Worm (Caenorhabditis elegans): ENCODE results near the gene frpr-8.

The frpr-8 gene

ce11 chrX:8660319-8660718 lies 37.3 kb upstream of the frpr-8 start, which contains the start of gene rig-1:
TSS of gene rig-1 (plus strand) at chrX:8660619.
- TF ChIP-seq unc-130 (tag; optimal IDR thresholded peaks at IDR 0.05) (no peak), sptf-1 (tag; optimal IDR thresholded peaks at IDR 0.05) (no peak), zag-1 (tag; optimal IDR thresholded peaks at IDR 0.05) (no peak), skn-1 (tag; optimal IDR thresholded peaks at IDR 0.05) (no peak), pqm-1 (tag; optimal IDR thresholded peaks at IDR 0.05) (no peak), fkh-8 (tag; optimal IDR thresholded peaks at IDR 0.05) (no peak), mef-2 (tag; optimal IDR thresholded peaks at IDR 0.05) (no peak), aha-1 (tag; optimal IDR thresholded peaks at IDR 0.05) (no peak), hlh-17 (GFP tag; optimal IDR thresholded peaks at IDR 0.05; ENCODE audit: borderline replicate concordance) (no peak), rnt-1 (tag; optimal IDR thresholded peaks at IDR 0.05) (no peak), tbx-2 (tag; optimal IDR thresholded peaks at IDR 0.05) (no peak), pag-3 (tag; optimal IDR thresholded peaks at IDR 0.05; ENCODE audit: borderline replicate concordance, insufficient read depth) (no peak), nhr-12 (tag; optimal IDR thresholded peaks at IDR 0.05) (no peak), fos-1 (tag; optimal IDR thresholded peaks at IDR 0.05) (no peak), nhr-84 (tag; optimal IDR thresholded peaks at IDR 0.05) (no peak), fkh-10 (GFP tag; optimal IDR thresholded peaks at IDR 0.05) (no peak)

DNA sequence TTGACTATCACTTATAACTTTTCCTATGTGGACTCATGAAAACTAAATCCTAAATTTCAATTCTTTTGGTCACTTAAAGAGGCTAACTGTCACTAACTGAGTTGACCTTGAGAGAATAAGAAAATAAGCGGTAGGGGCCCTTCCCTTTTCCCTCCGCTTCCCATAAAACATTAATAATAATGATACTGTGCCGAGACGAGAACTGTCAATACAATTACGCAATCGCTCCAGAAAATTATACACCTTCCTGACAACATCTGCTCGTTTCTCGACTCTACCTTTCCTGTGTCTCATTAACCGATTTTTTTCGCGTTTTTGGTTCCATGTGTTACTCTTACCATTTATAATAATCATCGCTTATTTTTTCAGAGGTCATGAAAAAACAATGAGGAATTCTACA lies 36.7 kb upstream of the frpr-8 start:
- TF ChIP-seq swsn-7 (tag; optimal IDR thresholded peaks at IDR 0.05) = no peak
- TF ChIP-seq nhr-47 (tag; optimal IDR thresholded peaks at IDR 0.05) = no peak
- no peak for TF ChIP-seq dpl-1 (GFP tag; optimal IDR thresholded peaks at IDR 0.05)
- no peak for TF ChIP-seq efl-1 (optimal IDR thresholded peaks at IDR 0.05)
- peak in 1 of 2 experiments; percentile 41 for TF ChIP-seq efl-1 (GFP tag; optimal IDR thresholded peaks at IDR 0.05 in 1 of 2)
- TF ChIP-seq lin-13 (GFP tag; optimal IDR thresholded peaks at IDR 0.05) = no peak
- TF ChIP-seq egl-13 (tag; optimal IDR thresholded peaks at IDR 0.05) = no peak
- no peak for TF ChIP-seq fkh-8 (tag; optimal IDR thresholded peaks at IDR 0.05)
- no peak for TF ChIP-seq ets-5 (GFP tag; IDR thresholded peaks at IDR 0.05)

DNA sequence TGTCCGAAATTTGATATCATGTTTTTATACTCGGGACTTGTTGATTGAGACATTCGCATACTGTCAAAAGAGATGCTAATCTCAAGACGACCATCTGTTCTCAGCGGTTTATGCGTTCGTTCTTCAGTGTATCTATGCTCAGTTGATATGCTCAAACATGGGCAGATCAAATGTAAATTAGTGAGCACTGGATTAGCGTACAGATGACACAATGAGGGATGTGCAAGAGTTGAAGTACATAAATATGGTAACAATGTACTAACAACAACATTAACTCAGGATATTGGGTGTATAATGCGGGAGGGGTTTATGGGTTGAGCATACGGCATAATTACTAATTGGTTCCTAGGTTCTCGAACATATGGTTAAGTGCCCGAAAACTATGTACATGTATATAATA lies 35.2 kb upstream of the frpr-8 start:
- TF ChIP-seq ama-1 (optimal IDR thresholded peaks at IDR 0.05) (no peak), egl-13 (tag; optimal IDR thresholded peaks at IDR 0.05) (no peak), elt-2 (tag; optimal IDR thresholded peaks at IDR 0.05) (no peak), lin-35 (GFP tag; optimal IDR thresholded peaks at IDR 0.05) (no peak), hpl-2 (GFP tag; optimal IDR thresholded peaks at IDR 0.05) (no peak), pqm-1 (tag; optimal IDR thresholded peaks at IDR 0.05) (no peak), vab-15 (tag; optimal IDR thresholded peaks at IDR 0.05) (no peak), nhr-84 (tag; optimal IDR thresholded peaks at IDR 0.05) (no peak), nhr-11 (tag; optimal IDR thresholded peaks at IDR 0.05) (no peak), mef-2 (tag; optimal IDR thresholded peaks at IDR 0.05) (no peak)

- no peak for TF ChIP-seq xbp-1 (tag; optimal IDR thresholded peaks at IDR 0.05)
Measured at ce11 chrX:8672760-8673159, 24.9 kb upstream of the frpr-8 start, which contains the start of the genes K09E2.2 and K09E2.3. TSS of gene K09E2.2 (plus strand) at chrX:8673060. TSS of gene K09E2.3 (plus strand) at chrX:8673084.

- peak; percentile 47 for TF ChIP-seq mep-1 (tag; optimal IDR thresholded peaks at IDR 0.05)
- peak; percentile 3 for TF ChIP-seq swsn-7 (tag; optimal IDR thresholded peaks at IDR 0.05)
- peak; percentile 10 to 33 for TF ChIP-seq lsy-2 (tag; optimal IDR thresholded peaks at IDR 0.05)
- TF ChIP-seq dpl-1 (GFP tag; optimal IDR thresholded peaks at IDR 0.05) = peak in 2 of 3 experiments; percentile 14 to 39
- TF ChIP-seq unc-30 (tag; optimal IDR thresholded peaks at IDR 0.05) = no peak
- TF ChIP-seq unc-62 (GFP tag; optimal IDR thresholded peaks at IDR 0.05) = no peak
- TF ChIP-seq nhr-90 (tag; optimal IDR thresholded peaks at IDR 0.05; ENCODE audit: poor library complexity) = peak; percentile 83
- no peak for TF ChIP-seq rnt-1 (tag; optimal IDR thresholded peaks at IDR 0.05)
- peak; percentile 37; the same call in 1 of the 2 replicates for TF ChIP-seq grh-1 (GFP tag; IDR thresholded peaks at IDR 0.05)
- TF ChIP-seq C16A3.4 (tag; optimal IDR thresholded peaks at IDR 0.05) = peak; percentile 5
- peak; percentile 94 for TF ChIP-seq nhr-20 (tag; optimal IDR thresholded peaks at IDR 0.05)
- no peak for TF ChIP-seq fkh-8 (tag; optimal IDR thresholded peaks at IDR 0.05)
- peak; percentile 3 for TF ChIP-seq unc-130 (tag; optimal IDR thresholded peaks at IDR 0.05)
- peak; percentile 88 for TF ChIP-seq elt-2 (tag; optimal IDR thresholded peaks at IDR 0.05)
- no peak for TF ChIP-seq skn-1 (tag; optimal IDR thresholded peaks at IDR 0.05)
- peak; percentile 55 for TF ChIP-seq nhr-47 (tag; optimal IDR thresholded peaks at IDR 0.05)
- peak; percentile 24 for TF ChIP-seq lir-3 (tag; optimal IDR thresholded peaks at IDR 0.05; ENCODE audit: poor library complexity)
- TF ChIP-seq pag-3 (tag; optimal IDR thresholded peaks at IDR 0.05; ENCODE audit: borderline replicate concordance, insufficient read depth) = peak; percentile 24
- TF ChIP-seq tbx-2 (tag; optimal IDR thresholded peaks at IDR 0.05) = peak; percentile 66
- no peak for TF ChIP-seq efl-1 (optimal IDR thresholded peaks at IDR 0.05)
- TF ChIP-seq efl-1 (GFP tag; optimal IDR thresholded peaks at IDR 0.05 in 1 of 2) = peak in 1 of 2 experiments; percentile 95
- TF ChIP-seq snu-23 (GFP tag; optimal IDR thresholded peaks at IDR 0.05) = peak; percentile 71
- peak; percentile 15 for TF ChIP-seq blmp-1 (tag; optimal IDR thresholded peaks at IDR 0.05)
- peak; percentile 67 for TF ChIP-seq nhr-19 (GFP tag; conservative IDR thresholded peaks at IDR 0.05)
- TF ChIP-seq nhr-71 (tag; optimal IDR thresholded peaks at IDR 0.05) = peak; percentile 87
- peak in 1 of 2 experiments; percentile 86 for TF ChIP-seq lin-35 (GFP tag; optimal IDR thresholded peaks at IDR 0.05)
Measured at ce11 chrX:8674514-8674913, 23.1 kb upstream of the frpr-8 start.
